Worm (Caenorhabditis elegans) whole organism, late embryonic: Measurements from ENCODE around the gene lin-29.

Source experiments
- C08G9.2 ChIP-seq: sonication (generic microtip); optimal IDR thresholded peaks from 2 replicates; lab custom pipeline; 2016; ENCODE audit warnings: mild to moderate bottlenecking, missing genetic modification characterization, moderate library complexity, missing compliant biosample characterization
- C38D4.7 ChIP-seq: fragments of 200-800 bp; sonication (Bioruptor generic); optimal IDR thresholded peaks from 2 replicates; lab custom pipeline; 2018; ENCODE audit warnings: mild to moderate bottlenecking, missing genetic modification characterization, moderate library complexity, missing compliant biosample characterization
- K02D7.2 ChIP-seq: sonication (generic microtip); optimal IDR thresholded peaks from 2 replicates; lab custom pipeline; 2017; ENCODE audit warnings: mild to moderate bottlenecking, missing genetic modification characterization, missing compliant biosample characterization
- T23F11.4 ChIP-seq: fragments of 200-800 bp; sonication (Bioruptor generic); optimal IDR thresholded peaks from 2 replicates; lab custom pipeline; 2018; ENCODE audit warnings: mild to moderate bottlenecking, missing genetic modification characterization, missing compliant biosample characterization
- ama-1 ChIP-seq: fragments of 150-350 bp; optimal IDR thresholded peaks from 2 replicates; lab custom pipeline; 2014
- ceh-18 ChIP-seq: sonication (generic microtip); optimal IDR thresholded peaks from 2 replicates; lab custom pipeline; 2016; ENCODE audit warnings: missing genetic modification characterization, missing compliant biosample characterization
- ceh-19 ChIP-seq: fragments of 200-800 bp; sonication (Bioruptor generic); optimal IDR thresholded peaks from 2 replicates; lab custom pipeline; 2018; ENCODE audit warnings: mild to moderate bottlenecking, missing genetic modification characterization, missing compliant biosample characterization
- ceh-2 ChIP-seq: sonication (generic microtip); optimal IDR thresholded peaks from 2 replicates; lab custom pipeline; 2016; ENCODE audit warnings: missing genotype, missing genetic modification characterization, missing compliant biosample characterization
- ceh-22 ChIP-seq: sonication (generic microtip); optimal IDR thresholded peaks from 2 replicates; lab custom pipeline; 2017; ENCODE audit warnings: missing biosample characterization, missing genetic modification characterization
- ceh-31 ChIP-seq: sonication (generic microtip); optimal IDR thresholded peaks from 2 replicates; lab custom pipeline; 2016; ENCODE audit warnings: missing genetic modification characterization, missing compliant biosample characterization
- ceh-34 ChIP-seq: sonication (generic microtip); optimal IDR thresholded peaks from 2 replicates; lab custom pipeline; 2016; ENCODE audit warnings: mild to moderate bottlenecking, missing genetic modification characterization, missing compliant biosample characterization
- ceh-48 ChIP-seq: sonication (generic microtip); optimal IDR thresholded peaks from 2 replicates; lab custom pipeline; 2016; ENCODE audit warnings: missing genetic modification characterization, inconsistent platforms, missing compliant biosample characterization
- ceh-6 ChIP-seq: fragments of 200-800 bp; sonication (Bioruptor generic); optimal IDR thresholded peaks from 2 replicates; lab custom pipeline; 2018; ENCODE audit warnings: mild to moderate bottlenecking, missing genetic modification characterization, missing compliant biosample characterization
- che-1 ChIP-seq: sonication (generic microtip); optimal IDR thresholded peaks from 2 replicates; lab custom pipeline; 2016; ENCODE audit warnings: mild to moderate bottlenecking, missing genetic modification characterization, missing compliant biosample characterization
- dmd-4 ChIP-seq: sonication (generic microtip); optimal IDR thresholded peaks from 2 replicates; lab custom pipeline; 2016; ENCODE audit warnings: borderline replicate concordance, missing genetic modification characterization, missing compliant biosample characterization
- elt-4 ChIP-seq: sonication (generic microtip); optimal IDR thresholded peaks from 2 replicates; lab custom pipeline; 2016; ENCODE audit warnings: missing genetic modification characterization, missing compliant biosample characterization
- eyg-1 ChIP-seq: sonication (generic microtip); optimal IDR thresholded peaks from 2 replicates; lab custom pipeline; 2016; ENCODE audit warnings: missing genotype, missing genetic modification characterization, missing compliant biosample characterization
- fkh-10 ChIP-seq: fragments of 150-350 bp; optimal IDR thresholded peaks from 2 replicates; lab custom pipeline; 2014; ENCODE audit warnings: missing biosample characterization, missing genetic modification reagents, missing genetic modification characterization
- gmeb-2 ChIP-seq: sonication (generic microtip); optimal IDR thresholded peaks from 2 replicates; lab custom pipeline; 2016; ENCODE audit warnings: missing genetic modification characterization, inconsistent platforms, missing compliant biosample characterization
- hlh-30 ChIP-seq: sonication (generic microtip); optimal IDR thresholded peaks from 2 replicates; lab custom pipeline; 2017; ENCODE audit warnings: antibody characterized with exemption, missing genetic modification characterization, missing compliant biosample characterization; ENCODE audit not compliant: insufficient read depth
- hlh-6 ChIP-seq: sonication (generic microtip); optimal IDR thresholded peaks from 2 replicates; lab custom pipeline; 2016; ENCODE audit warnings: missing genotype, missing genetic modification characterization, missing compliant biosample characterization
- lim-6 ChIP-seq: sonication (generic microtip); optimal IDR thresholded peaks from 2 replicates; lab custom pipeline; 2016; ENCODE audit warnings: missing genetic modification characterization, missing compliant biosample characterization
- madf-2 ChIP-seq: sonication (generic microtip); optimal IDR thresholded peaks from 2 replicates; lab custom pipeline; 2017; ENCODE audit warnings: missing genetic modification characterization, missing compliant biosample characterization
- mec-3 ChIP-seq: sonication (generic microtip); optimal IDR thresholded peaks from 2 replicates; lab custom pipeline; 2016; ENCODE audit warnings: borderline replicate concordance, missing genetic modification characterization, missing compliant biosample characterization
- nfya-1 ChIP-seq: sonication (generic microtip); optimal IDR thresholded peaks from 2 replicates; lab custom pipeline; 2017; ENCODE audit warnings: missing genetic modification characterization, mild to moderate bottlenecking, missing compliant biosample characterization, antibody characterized with exemption, moderate library complexity
- nhr-11 ChIP-seq: fragments of 150-350 bp; optimal IDR thresholded peaks from 2 replicates; lab custom pipeline; 2014; ENCODE audit warnings: missing biosample characterization, missing genetic modification characterization
- odd-2 ChIP-seq: sonication (generic microtip); optimal IDR thresholded peaks from 2 replicates; lab custom pipeline; 2017; ENCODE audit warnings: antibody characterized with exemption, mild to moderate bottlenecking, missing genetic modification characterization, missing compliant biosample characterization
- pag-3 ChIP-seq: sonication (generic microtip); optimal IDR thresholded peaks from 2 replicates; lab custom pipeline; 2016; ENCODE audit warnings: missing compliant biosample characterization, missing genetic modification characterization, borderline replicate concordance
- pha-2 ChIP-seq: sonication (generic microtip); optimal IDR thresholded peaks from 2 replicates; lab custom pipeline; 2017; ENCODE audit warnings: mild to moderate bottlenecking, missing genetic modification characterization, missing compliant biosample characterization
- pha-4 ChIP-seq: fragments of 150-350 bp; optimal IDR thresholded peaks from 2 replicates; lab custom pipeline; 2018; ENCODE audit warnings: missing biosample characterization, missing genetic modification reagents, missing genetic modification characterization
- pqm-1 ChIP-seq: sonication (generic microtip); optimal IDR thresholded peaks from 2 replicates; lab custom pipeline; 2016; ENCODE audit warnings: missing genetic modification characterization, missing compliant biosample characterization
- ref-2 ChIP-seq: sonication (generic microtip); optimal IDR thresholded peaks from 2 replicates; lab custom pipeline; 2016; ENCODE audit warnings: missing genetic modification characterization, missing compliant biosample characterization
- rnt-1 ChIP-seq: sonication (generic microtip); optimal IDR thresholded peaks from 2 replicates; lab custom pipeline; 2016; ENCODE audit warnings: missing genetic modification characterization, missing compliant biosample characterization
- sdc-2 ChIP-seq: sonication (generic microtip); optimal IDR thresholded peaks from 2 replicates; lab custom pipeline; 2016; ENCODE audit warnings: missing genotype, missing genetic modification characterization, missing compliant biosample characterization
- syd-9 ChIP-seq: sonication (generic microtip); optimal IDR thresholded peaks from 2 replicates; lab custom pipeline; 2016; ENCODE audit warnings: mild to moderate bottlenecking, missing genetic modification characterization, moderate library complexity, missing compliant biosample characterization
- tbx-2 ChIP-seq: sonication (generic microtip); optimal IDR thresholded peaks from 2 replicates; lab custom pipeline; 2016; ENCODE audit warnings: missing genetic modification characterization, missing compliant biosample characterization
- unc-3 ChIP-seq, 2 experiments: fragments of 200-800 bp in 1 of 2; sonication (Bioruptor generic) in 1 of 2; sonication (generic microtip) in 1 of 2; conservative IDR thresholded peaks in 1 of 2; optimal IDR thresholded peaks in 1 of 2; 2 replicates each; pipeline versions ENCODE4 v1.3.6 to Lab custom; 2016 to 2022; ENCODE audit warnings: missing compliant biosample characterization in 2 of 2, missing genetic modification characterization in 2 of 2, missing genetic modification reagents in 1 of 2
- unc-55 ChIP-seq: sonication (generic microtip); optimal IDR thresholded peaks from 2 replicates; lab custom pipeline; 2017; ENCODE audit warnings: missing biosample characterization, missing genetic modification reagents, missing genetic modification characterization
- zip-5 ChIP-seq: sonication (generic microtip); optimal IDR thresholded peaks from 2 replicates; lab custom pipeline; 2016; ENCODE audit warnings: missing genetic modification characterization, missing compliant biosample characterization

Gene lin-29

ce11 chrII:11889420-11890075 lies 45.6 kb downstream of the lin-29 start:
- TF ChIP-seq ceh-31 (tag; lab: Kevin White, UChicago) (peak; percentile 23), ceh-34 (peak; percentile 7), elt-4 (tag; lab: Kevin White, UChicago) (no peak), ceh-6 (GFP tag; lab: Kevin White, UChicago) (peak; percentile 25), pha-2 (tag; lab: Kevin White, UChicago) (no peak), K02D7.2 (tag; lab: Kevin White, UChicago) (no peak), zip-5 (tag; lab: Kevin White, UChicago) (no peak), rnt-1 (tag; lab: Kevin White, UChicago) (peak; percentile 8), ceh-2 (tag; lab: Kevin White, UChicago) (peak; percentile 16), ama-1 (peak; percentile 67), C08G9.2 (tag; lab: Kevin White, UChicago) (peak; percentile 20), nfya-1 (tag; lab: Kevin White, UChicago) (peak; percentile 28), syd-9 (tag; lab: Kevin White, UChicago) (no peak), eyg-1 (tag; lab: Kevin White, UChicago) (peak; percentile 19), unc-55 (GFP tag; lab: Kevin White, UChicago) (peak; percentile 60), C38D4.7 (GFP tag; lab: Kevin White, UChicago) (no peak), pag-3 (tag; lab: Kevin White, UChicago) (no peak), sdc-2 (tag; lab: Kevin White, UChicago) (peak; percentile 31), dmd-4 (peak; percentile 8), T23F11.4 (GFP tag; lab: Kevin White, UChicago) (no peak), ref-2 (peak; percentile 54), mec-3 (no peak), hlh-30 (peak; percentile 84), fkh-10 (GFP tag; lab: Kevin White, UChicago) (no peak), madf-2 (tag; lab: Kevin White, UChicago) (no peak), ceh-18 (tag; lab: Kevin White, UChicago) (peak; percentile 26), pha-4 (no peak), unc-3 (GFP tag; conservative IDR thresholded peaks at IDR 0.05; lab: Robert Waterston, UW) (no peak), unc-3 (tag; optimal IDR thresholded peaks at IDR 0.05; lab: Kevin White, UChicago) (no peak), tbx-2 (tag; lab: Kevin White, UChicago) (peak; percentile 11)

- TF ChIP-seq dmd-4, result no peak
- no peak for TF ChIP-seq C08G9.2 (tag; lab: Kevin White, UChicago)
- no peak for TF ChIP-seq ceh-18 (tag; lab: Kevin White, UChicago)
- no peak for TF ChIP-seq pha-2 (tag; lab: Kevin White, UChicago)
- TF ChIP-seq pqm-1 (tag; lab: Kevin White, UChicago), result no peak
- TF ChIP-seq nfya-1 (tag; lab: Kevin White, UChicago), result no peak
- TF ChIP-seq nhr-11 (tag; lab: Kevin White, UChicago), result no peak
- TF ChIP-seq syd-9 (tag; lab: Kevin White, UChicago), result no peak
- TF ChIP-seq ceh-48 (tag; lab: Kevin White, UChicago), result no peak
- no peak for TF ChIP-seq T23F11.4 (GFP tag; lab: Kevin White, UChicago)
- no peak for TF ChIP-seq sdc-2 (tag; lab: Kevin White, UChicago)
- no peak for TF ChIP-seq gmeb-2
- TF ChIP-seq ama-1, result no peak
- TF ChIP-seq che-1 (tag; lab: Kevin White, UChicago), result no peak
- TF ChIP-seq tbx-2 (tag; lab: Kevin White, UChicago), result no peak
- no peak for TF ChIP-seq madf-2 (tag; lab: Kevin White, UChicago)
- no peak for TF ChIP-seq ceh-19 (GFP tag; lab: Kevin White, UChicago)
- no peak for TF ChIP-seq hlh-6 (tag; lab: Kevin White, UChicago)
- TF ChIP-seq lim-6 (tag; lab: Kevin White, UChicago), result no peak
These were observed 47.0 kb downstream of the lin-29 start for ce11 chrII:11888150-11888549.

- TF ChIP-seq odd-2 (tag; lab: Kevin White, UChicago) (no peak), dmd-4 (no peak), ceh-22 (tag; lab: Kevin White, UChicago) (no peak), tbx-2 (tag; lab: Kevin White, UChicago) (peak; percentile 30)
These were observed 47.4 kb downstream of the lin-29 start for ce11 chrII:11887724-11888123.
